Fruit fly (Drosophila melanogaster): Measurements from ENCODE around the gene Tlk.

Gene Tlk

DNA sequence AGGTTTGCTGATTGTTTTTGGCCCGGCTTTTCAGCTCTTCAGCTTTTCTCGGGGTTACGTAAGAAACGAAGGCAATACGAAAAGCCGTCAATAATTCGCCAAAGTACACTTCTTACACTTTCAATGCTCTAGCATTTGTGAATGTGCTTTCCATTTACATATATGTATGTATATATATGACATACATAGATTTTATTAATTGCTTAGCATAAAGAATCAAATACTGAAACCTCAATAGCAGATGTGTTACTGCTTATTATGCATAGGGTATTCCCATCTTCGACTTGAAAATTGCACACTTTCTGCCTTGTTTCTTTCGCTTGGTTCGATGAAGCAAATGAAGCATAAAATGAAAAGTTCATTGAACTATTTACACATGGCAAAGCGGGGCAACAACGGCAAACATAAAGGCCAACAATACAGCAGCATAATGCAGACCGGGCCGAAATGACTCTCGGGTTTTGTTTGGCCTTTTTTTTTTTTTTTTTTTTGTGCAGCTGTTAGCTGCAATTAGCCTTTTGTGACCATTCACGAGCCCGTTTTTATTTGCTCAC is 9.2 kb upstream of the Tlk start:
- TF ChIP-seq Ets98B (GFP tag; IDR thresholded peaks at IDR 0.05) (peak; percentile 49), CG9948 (tag; optimal IDR thresholded peaks at IDR 0.05) (no peak), CG8301 (tag; optimal IDR thresholded peaks at IDR 0.05) (no peak), EcR (GFP tag; optimal IDR thresholded peaks at IDR 0.05) (peak; percentile 74), CG32121 (GFP tag; IDR thresholded peaks at IDR 0.05) (0 out of 2 replicates have a peak, but pooled peaks have one; percentile 21), Pif1B (GFP tag; optimal IDR thresholded peaks at IDR 0.05) (no peak), Pif1A (GFP tag; optimal IDR thresholded peaks at IDR 0.05) (peak; percentile 4)

DNA sequence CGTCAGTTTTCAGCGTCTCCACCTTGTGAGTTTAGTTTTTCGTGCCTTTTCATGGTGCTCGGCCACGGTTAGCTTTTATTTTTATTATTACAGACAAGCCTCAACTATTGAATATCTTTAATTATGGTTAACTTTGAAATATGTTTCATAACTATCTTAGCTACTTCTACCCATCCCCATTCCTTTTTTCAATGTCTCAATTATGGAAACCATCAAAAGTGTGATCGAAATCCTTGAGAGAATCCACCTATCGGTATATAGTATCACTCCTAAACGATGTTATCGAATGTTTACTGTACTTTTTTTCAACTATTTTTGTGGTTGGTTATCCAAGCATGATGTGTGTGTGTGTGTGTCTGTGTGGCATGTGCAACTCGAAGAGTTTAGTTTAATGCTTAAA is 5.8 kb upstream of the Tlk start:
- TF ChIP-seq CG34367 (tag; optimal IDR thresholded peaks at IDR 0.05), result no peak
- TF ChIP-seq CG32121 (GFP tag; IDR thresholded peaks at IDR 0.05), result peak; percentile 53
- peak; percentile 44 for TF ChIP-seq CG14655 (GFP tag; optimal IDR thresholded peaks at IDR 0.05)
- TF ChIP-seq CG4496 (GFP tag; IDR thresholded peaks at IDR 0.05), result peak; percentile 70
- peak; percentile 5 for TF ChIP-seq Pif1A (GFP tag; optimal IDR thresholded peaks at IDR 0.05)
- no peak for TF ChIP-seq CG9948 (tag; optimal IDR thresholded peaks at IDR 0.05)
- peak; percentile 48 for TF ChIP-seq CG8301 (tag; optimal IDR thresholded peaks at IDR 0.05)
- TF ChIP-seq D1 (tag; optimal IDR thresholded peaks at IDR 0.05), result no peak
- peak; percentile 30; the same call in 1 of the 2 replicates for TF ChIP-seq Ets98B (GFP tag; IDR thresholded peaks at IDR 0.05)

dm6 chrX:3714994-3715393 is 4.8 kb upstream of the Tlk start:
- TF ChIP-seq CG14655 (GFP tag; optimal IDR thresholded peaks at IDR 0.05) (peak; percentile 7), CG4496 (GFP tag; IDR thresholded peaks at IDR 0.05) (peak; percentile 29; the same call in 1 of the 3 replicates)

DNA sequence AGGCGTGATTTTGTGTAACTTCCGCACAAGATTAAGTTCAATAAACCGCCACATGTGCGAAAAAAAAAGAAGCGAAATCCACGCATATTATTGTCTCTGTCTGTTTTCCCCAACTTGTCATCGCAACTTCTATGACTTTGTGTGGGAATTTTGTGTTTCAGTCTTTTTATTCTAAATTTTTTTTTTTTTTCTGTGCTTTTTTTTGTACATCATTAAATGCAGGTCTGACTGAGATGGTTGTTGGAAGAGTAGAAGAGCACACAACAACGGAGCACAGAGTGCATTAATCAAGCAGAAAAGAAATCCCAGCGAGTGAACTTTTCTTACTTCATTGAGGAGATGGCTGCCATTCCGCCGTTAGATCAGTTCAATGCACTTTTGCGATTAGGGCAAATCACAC is 4.2 kb upstream of the Tlk start:
- no peak for TF ChIP-seq gl (tag; optimal IDR thresholded peaks at IDR 0.05)
- TF ChIP-seq EcR (GFP tag; optimal IDR thresholded peaks at IDR 0.05), result peak; percentile 10
- TF ChIP-seq Ets98B (GFP tag; IDR thresholded peaks at IDR 0.05), result peak; percentile 19; the same call in 1 of the 2 replicates
- TF ChIP-seq Pif1A (GFP tag; optimal IDR thresholded peaks at IDR 0.05), result no peak
- TF ChIP-seq CG17806 (tag; optimal IDR thresholded peaks at IDR 0.05), result no peak
- TF ChIP-seq CG14655 (GFP tag; optimal IDR thresholded peaks at IDR 0.05), result peak; percentile 35
- TF ChIP-seq CG12605 (GFP tag; IDR thresholded peaks at IDR 0.05), result no peak
- peak; percentile 26; the same call in 1 of the 2 replicates for TF ChIP-seq CG32121 (GFP tag; IDR thresholded peaks at IDR 0.05)
- TF ChIP-seq CG8301 (tag; optimal IDR thresholded peaks at IDR 0.05), result no peak
- TF ChIP-seq CG4496 (GFP tag; IDR thresholded peaks at IDR 0.05), result peak; percentile 58; the same call in 1 of the 3 replicates

DNA sequence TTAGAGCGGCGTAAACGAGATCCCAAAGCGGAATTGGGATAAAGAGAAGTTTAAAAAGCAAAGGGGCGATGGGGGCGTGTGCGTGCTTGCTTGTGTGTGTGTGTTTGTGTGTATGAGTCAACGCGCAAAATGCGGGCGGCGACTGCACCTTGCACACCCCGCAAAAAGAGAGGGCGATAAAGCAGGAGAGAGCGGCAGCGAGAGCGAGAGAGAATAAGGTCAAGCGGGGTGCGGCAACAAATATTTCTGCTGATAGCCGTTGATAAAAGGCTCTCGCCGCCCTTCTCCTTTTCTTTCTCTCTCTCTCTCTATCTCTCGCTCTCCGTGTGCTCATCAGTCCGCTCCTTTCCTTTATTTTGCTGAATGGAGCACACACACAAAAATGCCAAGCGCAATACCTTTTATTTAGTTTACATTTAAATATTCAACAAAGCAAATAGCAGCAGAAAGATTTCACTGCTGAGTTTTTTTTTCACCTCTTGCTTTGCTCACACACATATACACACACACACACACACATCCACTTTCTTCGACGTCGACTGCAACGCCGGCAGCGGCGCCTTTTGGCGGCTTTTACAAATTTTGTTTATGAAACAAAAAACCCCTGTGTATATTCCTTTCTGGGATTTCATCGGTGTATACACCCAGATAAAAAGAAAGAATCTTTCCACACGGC is 1.1 kb upstream of the Tlk start:
- TF ChIP-seq gl (tag; optimal IDR thresholded peaks at IDR 0.05), result peak; percentile 13
- no peak for TF ChIP-seq D1 (tag; optimal IDR thresholded peaks at IDR 0.05)
- TF ChIP-seq CG12605 (GFP tag; IDR thresholded peaks at IDR 0.05), result peak; percentile 47; the same call in 1 of the 2 replicates
- no peak for TF ChIP-seq rn (GFP tag; IDR thresholded peaks at IDR 0.05)
- TF ChIP-seq CG32121 (GFP tag; IDR thresholded peaks at IDR 0.05), result no peak
- peak; percentile 52; the same call in 1 of the 3 replicates for TF ChIP-seq CG4496 (GFP tag; IDR thresholded peaks at IDR 0.05)
- TF ChIP-seq Ets98B (GFP tag; IDR thresholded peaks at IDR 0.05), result peak; percentile 64
- TF ChIP-seq Pif1B (GFP tag; optimal IDR thresholded peaks at IDR 0.05), result no peak
- TF ChIP-seq CG10348 (GFP tag; IDR thresholded peaks at IDR 0.05), result no peak
- no peak for TF ChIP-seq CG34367 (tag; optimal IDR thresholded peaks at IDR 0.05)
- TF ChIP-seq CG15710 (tag; optimal IDR thresholded peaks at IDR 0.05), result no peak
- TF ChIP-seq Snoo (tag; optimal IDR thresholded peaks at IDR 0.05), result peak; percentile 14
- peak; percentile 10 for TF ChIP-seq CG8159 (tag; optimal IDR thresholded peaks at IDR 0.05)
- TF ChIP-seq CG17806 (tag; optimal IDR thresholded peaks at IDR 0.05), result no peak
- peak; percentile 73 for TF ChIP-seq CG13204 (GFP tag; optimal IDR thresholded peaks at IDR 0.05)
- TF ChIP-seq CG14655 (GFP tag; optimal IDR thresholded peaks at IDR 0.05), result no peak
- peak; percentile 77 for TF ChIP-seq EcR (GFP tag; optimal IDR thresholded peaks at IDR 0.05)
- TF ChIP-seq fd96Ca (GFP tag; IDR thresholded peaks at IDR 0.05), result no peak
- no peak for TF ChIP-seq CG9948 (tag; optimal IDR thresholded peaks at IDR 0.05)
- TF ChIP-seq CG8301 (tag; optimal IDR thresholded peaks at IDR 0.05), result no peak
- peak; percentile 8 for TF ChIP-seq Pif1A (GFP tag; optimal IDR thresholded peaks at IDR 0.05)

DNA sequence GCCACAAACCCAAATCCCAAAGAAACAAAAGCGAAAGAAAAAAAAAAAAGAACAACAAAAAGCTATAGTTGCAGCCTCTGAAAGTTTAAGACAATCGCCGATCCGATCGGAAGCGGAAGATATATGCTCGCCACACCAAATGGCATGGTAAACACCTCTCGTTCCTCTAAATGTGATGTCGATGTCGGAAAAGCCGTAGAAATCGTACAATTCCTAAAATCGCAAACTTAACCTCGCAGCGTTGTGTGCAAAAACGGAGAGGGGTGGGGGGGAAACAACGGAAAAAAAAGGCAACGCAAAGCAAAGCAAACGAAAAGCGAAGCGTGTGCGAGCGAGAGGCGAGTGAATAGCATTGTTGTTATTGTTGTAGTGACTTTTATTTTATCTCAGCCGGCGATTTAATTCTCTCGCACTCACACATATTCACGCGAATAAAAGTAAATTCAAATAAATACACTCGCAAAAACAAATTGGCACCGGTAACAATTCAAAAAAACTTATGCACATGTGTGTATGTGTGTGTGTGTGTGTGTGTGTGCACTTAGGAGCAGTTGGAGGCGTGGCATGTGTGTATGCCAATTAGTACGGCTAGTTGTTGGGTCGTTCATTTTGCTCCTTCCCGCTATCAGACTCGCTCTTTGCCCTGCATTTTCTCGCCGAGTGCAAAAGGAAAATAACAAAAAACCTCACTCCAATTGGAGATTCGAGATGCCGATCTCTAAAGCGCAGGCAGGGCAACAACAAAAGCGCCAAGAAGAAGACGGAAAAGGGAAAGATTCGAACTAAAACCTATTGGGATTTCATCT is 572 bp downstream of the Tlk start:
- TF ChIP-seq CG34367 (tag; optimal IDR thresholded peaks at IDR 0.05) (peak; percentile 18), rn (GFP tag; IDR thresholded peaks at IDR 0.05) (no peak), fd96Ca (GFP tag; IDR thresholded peaks at IDR 0.05) (peak; percentile 47; the same call in 1 of the 3 replicates), Pif1A (GFP tag; optimal IDR thresholded peaks at IDR 0.05) (peak; percentile 49), EcR (GFP tag; optimal IDR thresholded peaks at IDR 0.05) (peak; percentile 41), CG4496 (GFP tag; IDR thresholded peaks at IDR 0.05) (peak; percentile 61; the same call in 2 of the 3 replicates), CG9948 (tag; optimal IDR thresholded peaks at IDR 0.05) (no peak), gl (tag; optimal IDR thresholded peaks at IDR 0.05) (peak; percentile 57), Ets98B (GFP tag; IDR thresholded peaks at IDR 0.05) (peak; percentile 43), CG15710 (tag; optimal IDR thresholded peaks at IDR 0.05) (peak; percentile 53), D1 (tag; optimal IDR thresholded peaks at IDR 0.05) (peak; percentile 41), CG13204 (GFP tag; optimal IDR thresholded peaks at IDR 0.05) (peak; percentile 81), CG8301 (tag; optimal IDR thresholded peaks at IDR 0.05) (peak; percentile 11), CG10348 (GFP tag; IDR thresholded peaks at IDR 0.05) (no peak), Pif1B (GFP tag; optimal IDR thresholded peaks at IDR 0.05) (peak; percentile 56), CG14655 (GFP tag; optimal IDR thresholded peaks at IDR 0.05) (peak; percentile 52), Snoo (tag; optimal IDR thresholded peaks at IDR 0.05) (no peak), CG12605 (GFP tag; IDR thresholded peaks at IDR 0.05) (peak; percentile 61), CG8159 (tag; optimal IDR thresholded peaks at IDR 0.05) (peak; percentile 13), CG32121 (GFP tag; IDR thresholded peaks at IDR 0.05) (0 out of 2 replicates have a peak, but pooled peaks have one; percentile 59), CG17806 (tag; optimal IDR thresholded peaks at IDR 0.05) (peak; percentile 12)

Measured in whole organism, pupa.